Worm (Caenorhabditis elegans) whole organism, young adult: ENCODE data around the gene nhr-66.

ENCODE experiments used
- C17E4.6 ChIP-seq: fragments of 200-800 bp; sonication (Bioruptor generic); IDR thresholded peaks from 2 replicates; pipeline ENCODE4 v1.3.6; 2022; ENCODE audit warnings: missing genetic modification reagents, missing genetic modification characterization, missing compliant biosample characterization
- F10E7.11 ChIP-seq: sonication (generic microtip); optimal IDR thresholded peaks from 2 replicates; lab custom pipeline; 2017; ENCODE audit warnings: mild to moderate bottlenecking, missing genetic modification characterization, moderate library complexity, missing compliant biosample characterization
- F22D6.2 ChIP-seq: sonication (generic microtip); optimal IDR thresholded peaks from 2 replicates; lab custom pipeline; 2016; ENCODE audit warnings: mild to moderate bottlenecking, missing genetic modification characterization, missing compliant biosample characterization
- F23B12.7 ChIP-seq: sonication (generic microtip); optimal IDR thresholded peaks from 2 replicates; lab custom pipeline; 2017; ENCODE audit warnings: missing genetic modification characterization, mild to moderate bottlenecking, missing compliant biosample characterization, antibody characterized with exemption, moderate library complexity; ENCODE audit not compliant: insufficient read depth
- F49E8.2 ChIP-seq: sonication (generic microtip); optimal IDR thresholded peaks from 3 replicates; lab custom pipeline; 2017; ENCODE audit warnings: missing genetic modification characterization, mild to moderate bottlenecking, missing compliant biosample characterization, antibody characterized with exemption, moderate library complexity; ENCODE audit not compliant: insufficient read depth
- F52B5.7 ChIP-seq: sonication (generic microtip); optimal IDR thresholded peaks from 2 replicates; lab custom pipeline; 2016; ENCODE audit warnings: mild to moderate bottlenecking, missing genetic modification characterization, missing compliant biosample characterization
- F55B11.4 ChIP-seq: sonication (generic microtip); optimal IDR thresholded peaks from 2 replicates; lab custom pipeline; 2016; ENCODE audit warnings: missing compliant biosample characterization, missing genetic modification characterization, borderline replicate concordance; ENCODE audit not compliant: insufficient read depth
- F57A8.1 ChIP-seq: fragments of 200-800 bp; sonication (Bioruptor generic); optimal IDR thresholded peaks from 2 replicates; lab custom pipeline; 2018; ENCODE audit warnings: mild to moderate bottlenecking, missing genetic modification characterization, moderate library complexity, missing compliant biosample characterization
- F57C9.4 ChIP-seq: sonication (generic microtip); optimal IDR thresholded peaks from 2 replicates; lab custom pipeline; 2017; ENCODE audit warnings: mild to moderate bottlenecking, missing genetic modification characterization, missing compliant biosample characterization
- Y53F4B.3 ChIP-seq: fragments of 200-800 bp; sonication (Bioruptor generic); IDR thresholded peaks from 2 replicates; pipeline ENCODE4 v1.3.6; 2022; ENCODE audit warnings: missing genetic modification reagents, missing genetic modification characterization, missing compliant biosample characterization
- Y56A3A.18 ChIP-seq: fragments of 200-800 bp; sonication (Bioruptor generic); IDR thresholded peaks from 2 replicates; pipeline ENCODE4 v1.3.6; 2022; ENCODE audit warnings: missing genetic modification reagents, missing genetic modification characterization, missing compliant biosample characterization
- Y67H2A.10 ChIP-seq: fragments of 200-800 bp; sonication (Bioruptor generic); conservative IDR thresholded peaks from 2 replicates; pipeline ENCODE4 v1.3.6; 2022; ENCODE audit warnings: missing genetic modification reagents, missing genetic modification characterization, missing compliant biosample characterization
- Y79H2A.3 ChIP-seq: fragments of 200-800 bp; sonication (Bioruptor generic); conservative IDR thresholded peaks from 2 replicates; pipeline ENCODE4 v1.3.6; 2022; ENCODE audit warnings: missing genetic modification reagents, missing genetic modification characterization, missing compliant biosample characterization
- Y95B8A.8 ChIP-seq: fragments of 200-800 bp; sonication (Bioruptor generic); IDR thresholded peaks from 2 replicates; pipeline ENCODE4 v1.3.6; 2022; ENCODE audit warnings: missing genetic modification reagents, missing genetic modification characterization, missing compliant biosample characterization
- ZK185.1 ChIP-seq: sonication (generic microtip); optimal IDR thresholded peaks from 2 replicates; lab custom pipeline; 2016; ENCODE audit warnings: mild to moderate bottlenecking, missing genetic modification characterization, missing compliant biosample characterization; ENCODE audit not compliant: poor library complexity, severe bottlenecking
- aptf-2 ChIP-seq: fragments of 200-800 bp; sonication (Bioruptor generic); conservative IDR thresholded peaks from 2 replicates; pipeline ENCODE4 v1.3.6; 2022; ENCODE audit warnings: missing genetic modification reagents, missing genetic modification characterization, missing compliant biosample characterization
- attf-6 ChIP-seq: fragments of 200-800 bp; sonication (Bioruptor generic); IDR thresholded peaks from 2 replicates; pipeline ENCODE4 v1.3.6; 2022; ENCODE audit warnings: missing genetic modification reagents, missing genetic modification characterization, missing compliant biosample characterization
- cebp-2 ChIP-seq: fragments of 200-800 bp; sonication (Bioruptor generic); IDR thresholded peaks from 2 replicates; pipeline ENCODE4 v1.3.6; 2022; ENCODE audit warnings: missing genetic modification characterization, missing compliant biosample characterization
- chd-7 ChIP-seq: sonication (generic microtip); optimal IDR thresholded peaks from 2 replicates; lab custom pipeline; 2016; ENCODE audit warnings: mild to moderate bottlenecking, missing genetic modification characterization, moderate library complexity, missing compliant biosample characterization
- dox-1 ChIP-seq: fragments of 200-800 bp; sonication (Bioruptor generic); IDR thresholded peaks from 2 replicates; pipeline ENCODE4 v1.3.6; 2022; ENCODE audit warnings: missing genetic modification reagents, missing genetic modification characterization, missing compliant biosample characterization
- egl-44 ChIP-seq: fragments of 200-800 bp; sonication (Bioruptor generic); IDR thresholded peaks from 2 replicates; pipeline ENCODE4 v1.3.6; 2022; ENCODE audit warnings: missing genetic modification reagents, missing genetic modification characterization, missing compliant biosample characterization
- egrh-3 ChIP-seq: fragments of 200-800 bp; sonication (Bioruptor generic); IDR thresholded peaks from 2 replicates; pipeline ENCODE4 v1.3.6; 2022; ENCODE audit warnings: missing genetic modification reagents, missing genetic modification characterization, missing compliant biosample characterization
- ets-4 ChIP-seq: fragments of 200-800 bp; sonication (Bioruptor generic); optimal IDR thresholded peaks from 2 replicates; lab custom pipeline; 2018; ENCODE audit warnings: mild to moderate bottlenecking, missing genetic modification characterization, missing compliant biosample characterization
- him-1 ChIP-seq: sonication (generic microtip); optimal IDR thresholded peaks from 2 replicates; lab custom pipeline; 2016; ENCODE audit warnings: missing genotype, missing genetic modification reagents, missing genetic modification characterization, missing compliant biosample characterization
- hlh-12 ChIP-seq: sonication (generic microtip); optimal IDR thresholded peaks from 2 replicates; lab custom pipeline; 2016; ENCODE audit warnings: missing genetic modification characterization, missing compliant biosample characterization
- hlh-26 ChIP-seq: fragments of 200-800 bp; sonication (Bioruptor generic); conservative IDR thresholded peaks from 2 replicates; pipeline ENCODE4 v1.3.6; 2022; ENCODE audit warnings: missing genetic modification reagents, missing genetic modification characterization, missing compliant biosample characterization
- hmg-20 ChIP-seq: fragments of 200-800 bp; sonication (Bioruptor generic); IDR thresholded peaks from 2 replicates; pipeline ENCODE4 v1.3.6; 2022; ENCODE audit warnings: missing genetic modification reagents, missing genetic modification characterization, missing compliant biosample characterization
- hsf-1 ChIP-seq: fragments of 200-800 bp; sonication (Bioruptor generic); IDR thresholded peaks from 2 replicates; pipeline ENCODE4 v1.3.6; 2022; ENCODE audit warnings: missing genetic modification reagents, missing genetic modification characterization, missing compliant biosample characterization
- lag-1 ChIP-seq: fragments of 200-800 bp; sonication (Bioruptor generic); IDR thresholded peaks from 2 replicates; pipeline ENCODE4 v1.3.6; 2022; ENCODE audit warnings: missing genetic modification reagents, missing genetic modification characterization, missing compliant biosample characterization
- lin-26 ChIP-seq: fragments of 200-800 bp; sonication (Bioruptor generic); IDR thresholded peaks from 2 replicates; pipeline ENCODE4 v1.3.6; 2022; ENCODE audit warnings: missing genetic modification reagents, missing genetic modification characterization, missing compliant biosample characterization
- lin-54 ChIP-seq: fragments of 200-800 bp; sonication (Bioruptor generic); optimal IDR thresholded peaks from 2 replicates; lab custom pipeline; 2018; ENCODE audit warnings: mild to moderate bottlenecking, missing genetic modification characterization, missing compliant biosample characterization
- lir-1 ChIP-seq: fragments of 200-800 bp; sonication (Bioruptor generic); conservative IDR thresholded peaks from 2 replicates; pipeline ENCODE4 v1.3.6; 2022; ENCODE audit warnings: missing genetic modification reagents, missing genetic modification characterization, missing compliant biosample characterization
- madf-10 ChIP-seq: sonication (generic microtip); optimal IDR thresholded peaks from 2 replicates; lab custom pipeline; 2016; ENCODE audit warnings: mild to moderate bottlenecking, missing genetic modification characterization, missing compliant biosample characterization
- nfya-2 ChIP-seq: fragments of 200-800 bp; sonication (Bioruptor generic); IDR thresholded peaks from 2 replicates; pipeline ENCODE4 v1.3.6; 2022; ENCODE audit warnings: missing genetic modification reagents, missing genetic modification characterization, missing compliant biosample characterization
- nhr-120 ChIP-seq: fragments of 200-800 bp; sonication (Bioruptor generic); IDR thresholded peaks from 2 replicates; pipeline ENCODE4 v1.3.6; 2022; ENCODE audit warnings: missing genetic modification characterization, missing compliant biosample characterization
- nhr-179 ChIP-seq: sonication (generic microtip); optimal IDR thresholded peaks from 2 replicates; lab custom pipeline; 2016; ENCODE audit warnings: mild to moderate bottlenecking, missing genetic modification characterization, missing compliant biosample characterization
- nhr-80 ChIP-seq: sonication (generic microtip); optimal IDR thresholded peaks from 2 replicates; lab custom pipeline; 2016; ENCODE audit warnings: missing genetic modification characterization, missing compliant biosample characterization
- nhr-90 ChIP-seq: sonication (generic microtip); optimal IDR thresholded peaks from 2 replicates; lab custom pipeline; 2016; ENCODE audit warnings: missing genotype, mild to moderate bottlenecking, missing genetic modification characterization, missing compliant biosample characterization
- rec-8 ChIP-seq, 2 experiments: sonication (generic microtip); optimal IDR thresholded peaks; 2 replicates each; lab custom pipeline; 2016; ENCODE audit warnings: mild to moderate bottlenecking in 2 of 2, missing genetic modification characterization in 2 of 2, missing genetic modification reagents in 2 of 2, missing genotype in 2 of 2, missing biosample characterization in 1 of 2, missing compliant biosample characterization in 1 of 2, moderate library complexity in 1 of 2
- sdz-38 ChIP-seq: sonication (generic microtip); optimal IDR thresholded peaks from 2 replicates; lab custom pipeline; 2016; ENCODE audit warnings: missing genotype, missing genetic modification characterization, missing compliant biosample characterization
- snpc-1.1 ChIP-seq: sonication (generic microtip); optimal IDR thresholded peaks from 2 replicates; lab custom pipeline; 2017; ENCODE audit warnings: missing genetic modification characterization, mild to moderate bottlenecking, missing compliant biosample characterization, antibody characterized with exemption, moderate library complexity, missing genotype, missing genetic modification reagents; ENCODE audit not compliant: insufficient read depth
- sptf-2 ChIP-seq: fragments of 200-800 bp; sonication (Bioruptor generic); optimal IDR thresholded peaks from 2 replicates; lab custom pipeline; 2018; ENCODE audit warnings: mild to moderate bottlenecking, missing genetic modification characterization, missing compliant biosample characterization
- tbp1 ChIP-seq: fragments of 200-800 bp; sonication (Bioruptor generic); optimal IDR thresholded peaks from 2 replicates; lab custom pipeline; 2018; ENCODE audit warnings: mild to moderate bottlenecking, missing genetic modification characterization, missing compliant biosample characterization
- tlf-1 ChIP-seq: fragments of 200-800 bp; sonication (Bioruptor generic); optimal IDR thresholded peaks from 2 replicates; lab custom pipeline; 2018; ENCODE audit warnings: mild to moderate bottlenecking, missing genetic modification characterization, missing compliant biosample characterization
- unc-130 ChIP-seq: sonication (generic microtip); optimal IDR thresholded peaks from 2 replicates; lab custom pipeline; 2016; ENCODE audit warnings: missing genetic modification reagents, missing genetic modification characterization, missing compliant biosample characterization
- ztf-25 ChIP-seq: fragments of 200-800 bp; sonication (Bioruptor generic); IDR thresholded peaks from 2 replicates; pipeline ENCODE4 v1.3.6; 2022; ENCODE audit warnings: missing genetic modification reagents, missing genetic modification characterization, missing compliant biosample characterization
- ztf-3 ChIP-seq: fragments of 200-800 bp; sonication (Bioruptor generic); optimal IDR thresholded peaks from 2 replicates; lab custom pipeline; 2018; ENCODE audit warnings: mild to moderate bottlenecking, missing genetic modification characterization, missing compliant biosample characterization

Gene nhr-66

DNA sequence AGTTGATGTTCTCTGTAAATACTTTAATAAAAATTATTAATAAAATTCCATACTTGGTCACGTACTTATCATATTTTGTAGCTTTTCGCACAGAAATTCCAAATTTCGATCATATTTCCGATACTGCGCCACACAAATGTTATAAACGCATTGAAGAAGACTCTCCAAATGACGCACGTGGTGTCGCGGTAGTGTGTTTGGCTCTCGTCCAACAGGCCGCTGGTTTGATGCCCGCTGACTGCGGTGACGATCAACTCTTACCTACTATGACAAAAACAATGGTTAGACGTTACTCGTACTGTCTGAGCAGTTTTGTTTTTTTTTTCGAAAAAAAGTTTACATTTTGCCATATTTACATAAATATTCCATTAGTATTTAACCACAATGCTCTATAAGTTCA is 16.5 kb upstream of the nhr-66 start (continued):
- TF ChIP-seq nhr-80 (tag; lab: Kevin White, UChicago) (peak; percentile 53), F10E7.11 (tag; lab: Kevin White, UChicago) (peak; percentile 81), egl-44 (GFP tag; lab: Robert Waterston, UW) (peak; percentile 60; the same call in 1 of the 2 replicates), F49E8.2 (peak; percentile 88), Y56A3A.18 (GFP tag; lab: Robert Waterston, UW) (peak; percentile 67; the same call in 1 of the 2 replicates), egrh-3 (GFP tag; lab: Robert Waterston, UW) (0 out of 2 replicates have a peak, but pooled peaks have one; percentile 32), cebp-2 (GFP tag; lab: Robert Waterston, UW) (0 out of 2 replicates have a peak, but pooled peaks have one; percentile 35), F23B12.7 (tag; lab: Kevin White, UChicago) (peak; percentile 92), F55B11.4 (no peak), C17E4.6 (0 out of 2 replicates have a peak, but pooled peaks have one; percentile 50), nhr-90 (tag; lab: Kevin White, UChicago) (peak; percentile 96), sdz-38 (tag; lab: Kevin White, UChicago) (no peak), snpc-1.1 (peak; percentile 72), Y79H2A.3 (GFP tag; lab: Robert Waterston, UW) (peak; percentile 80; the same call in 1 of the 2 replicates), ztf-25 (GFP tag; lab: Robert Waterston, UW) (peak; percentile 88; the same call in 1 of the 2 replicates), hmg-20 (GFP tag; lab: Robert Waterston, UW) (no peak; the same call in 1 of the 2 replicates), rec-8 (tag; optimal IDR thresholded peaks at IDR 0.05; lab: Kevin White, UChicago) (peak; percentile 92 to 96), F57A8.1 (GFP tag; lab: Kevin White, UChicago) (peak; percentile 75), lin-54 (peak; percentile 70), ztf-3 (GFP tag; lab: Kevin White, UChicago) (no peak), Y67H2A.10 (GFP tag; lab: Robert Waterston, UW) (0 out of 2 replicates have a peak, but pooled peaks have one; percentile 15), lin-26 (peak; percentile 97), aptf-2 (no peak), tbp1 (GFP tag; lab: Kevin White, UChicago) (peak; percentile 100), tlf-1 (GFP tag; lab: Kevin White, UChicago) (peak; percentile 69), hlh-26 (0 out of 2 replicates have a peak, but pooled peaks have one; percentile 22), hsf-1 (GFP tag; lab: Robert Waterston, UW) (peak; percentile 63), attf-6 (GFP tag; lab: Robert Waterston, UW) (0 out of 2 replicates have a peak, but pooled peaks have one; percentile 43), F22D6.2 (tag; lab: Kevin White, UChicago) (peak; percentile 53), ZK185.1 (tag; lab: Kevin White, UChicago) (peak; percentile 78), unc-130 (GFP tag; lab: Kevin White, UChicago) (peak; percentile 77), nfya-2 (GFP tag; lab: Robert Waterston, UW) (no peak), madf-10 (tag; lab: Kevin White, UChicago) (peak; percentile 85), sptf-2 (GFP tag; lab: Kevin White, UChicago) (peak; percentile 76), Y95B8A.8 (GFP tag; lab: Robert Waterston, UW) (peak; percentile 42; the same call in 1 of the 2 replicates), lir-1 (GFP tag; lab: Robert Waterston, UW) (0 out of 2 replicates have a peak, but pooled peaks have one; percentile 34), ets-4 (peak; percentile 51), F57C9.4 (tag; lab: Kevin White, UChicago) (peak; percentile 54), nhr-120 (GFP tag; lab: Robert Waterston, UW) (0 out of 2 replicates have a peak, but pooled peaks have one; percentile 51), hlh-12 (tag; lab: Kevin White, UChicago) (peak; percentile 86), dox-1 (GFP tag; lab: Robert Waterston, UW) (no peak; the same call in 1 of the 2 replicates), F52B5.7 (tag; lab: Kevin White, UChicago) (no peak), chd-7 (tag; lab: Kevin White, UChicago) (no peak), nhr-179 (peak; percentile 62), him-1 (tag; lab: Kevin White, UChicago) (peak; percentile 98), Y53F4B.3 (GFP tag; lab: Robert Waterston, UW) (peak; percentile 78), lag-1 (GFP tag; lab: Robert Waterston, UW) (no peak)
